Fruit fly (Drosophila melanogaster) whole organism, prepupa: ENCODE data around the gene CG31524.

Source experiments
- CG15336 ChIP-seq: fragments of 200-800 bp; sonication (Bioruptor generic); IDR thresholded peaks from 2 replicates; pipeline ENCODE4 v1.3.6; 2022; ENCODE audit warnings: missing biosample characterization, missing genetic modification characterization
- CG32006 ChIP-seq: fragments of 200-800 bp; sonication (Bioruptor generic); optimal IDR thresholded peaks from 3 replicates; lab custom pipeline; 2017; ENCODE audit warnings: missing biosample characterization, mild to moderate bottlenecking, missing genetic modification characterization
- Sox15 ChIP-seq: fragments of 200-800 bp; sonication (Bioruptor generic); optimal IDR thresholded peaks from 3 replicates; lab custom pipeline; 2016; ENCODE audit warnings: missing biosample characterization, missing genetic modification characterization

DNA sequence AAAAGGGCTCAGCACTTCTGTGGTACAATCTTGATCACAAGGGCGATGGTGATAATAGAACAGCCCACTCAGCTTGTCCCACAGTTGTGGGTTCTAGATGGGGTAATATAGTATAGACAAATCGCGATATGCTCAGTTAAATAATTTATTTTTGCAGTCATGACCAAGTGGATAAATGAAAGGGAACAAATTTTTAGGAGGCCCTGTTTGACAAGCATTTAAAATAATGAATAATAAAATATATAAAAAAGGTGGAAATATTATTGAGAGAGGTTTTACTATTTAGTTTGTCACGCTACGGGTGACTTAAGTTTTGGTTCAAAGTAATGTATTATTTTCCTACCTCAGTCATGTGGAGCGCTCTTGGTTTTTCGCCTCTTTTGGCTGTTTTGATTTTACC lies 6.4 kb downstream of the CG31524 start, which contains the start of gene CG34041:
- TF ChIP-seq CG32006 (GFP tag; lab: Kevin White, UChicago) (no peak), Sox15 (GFP tag; lab: Kevin White, UChicago) (no peak), CG15336 (GFP tag; lab: Robert Waterston, UW) (no peak)
